Worm (Caenorhabditis elegans) whole organism, young adult: ENCODE measurements around the gene chil-10.
A peak's percentile ranks its signal among the peaks of the same experiment; 100 is the strongest.

Source experiments
- B0261.1 ChIP-seq: sonication (generic microtip); optimal IDR thresholded peaks from 2 replicates; lab custom pipeline; 2016; ENCODE audit warnings: mild to moderate bottlenecking, missing genetic modification characterization, moderate library complexity, missing compliant biosample characterization
- C17E4.6 ChIP-seq: fragments of 200-800 bp; sonication (Bioruptor generic); IDR thresholded peaks from 2 replicates; pipeline ENCODE4 v1.3.6; 2022; ENCODE audit warnings: missing genetic modification reagents, missing genetic modification characterization, missing compliant biosample characterization
- Y56A3A.18 ChIP-seq: fragments of 200-800 bp; sonication (Bioruptor generic); IDR thresholded peaks from 2 replicates; pipeline ENCODE4 v1.3.6; 2022; ENCODE audit warnings: missing genetic modification reagents, missing genetic modification characterization, missing compliant biosample characterization
- Y67H2A.10 ChIP-seq: fragments of 200-800 bp; sonication (Bioruptor generic); conservative IDR thresholded peaks from 2 replicates; pipeline ENCODE4 v1.3.6; 2022; ENCODE audit warnings: missing genetic modification reagents, missing genetic modification characterization, missing compliant biosample characterization
- Y95B8A.8 ChIP-seq: fragments of 200-800 bp; sonication (Bioruptor generic); IDR thresholded peaks from 2 replicates; pipeline ENCODE4 v1.3.6; 2022; ENCODE audit warnings: missing genetic modification reagents, missing genetic modification characterization, missing compliant biosample characterization
- aptf-2 ChIP-seq: fragments of 200-800 bp; sonication (Bioruptor generic); conservative IDR thresholded peaks from 2 replicates; pipeline ENCODE4 v1.3.6; 2022; ENCODE audit warnings: missing genetic modification reagents, missing genetic modification characterization, missing compliant biosample characterization
- atf-7 ChIP-seq: sonication (generic microtip); optimal IDR thresholded peaks from 2 replicates; lab custom pipeline; 2017; ENCODE audit warnings: mild to moderate bottlenecking, missing genetic modification characterization, missing compliant biosample characterization
- attf-3 ChIP-seq: fragments of 200-800 bp; sonication (Bioruptor generic); conservative IDR thresholded peaks from 2 replicates; pipeline ENCODE4 v1.3.6; 2022; ENCODE audit warnings: missing genetic modification reagents, missing genetic modification characterization, missing compliant biosample characterization
- bed-1 ChIP-seq: fragments of 200-800 bp; sonication (Bioruptor generic); IDR thresholded peaks from 2 replicates; pipeline ENCODE4 v1.3.6; 2022; ENCODE audit warnings: missing genetic modification reagents, missing genetic modification characterization, missing compliant biosample characterization
- cebp-1 ChIP-seq, 2 experiments: fragments of 200-800 bp in 1 of 2; sonication (Bioruptor generic) in 1 of 2; sonication (generic microtip) in 1 of 2; IDR thresholded peaks in 1 of 2; optimal IDR thresholded peaks in 1 of 2; 2 replicates each; pipeline versions ENCODE4 v1.3.6 to Lab custom; 2017 to 2022; ENCODE audit warnings: missing compliant biosample characterization in 2 of 2, missing genetic modification characterization in 2 of 2, mild to moderate bottlenecking in 1 of 2, missing genetic modification reagents in 1 of 2, moderate library complexity in 1 of 2
- cebp-2 ChIP-seq: fragments of 200-800 bp; sonication (Bioruptor generic); IDR thresholded peaks from 2 replicates; pipeline ENCODE4 v1.3.6; 2022; ENCODE audit warnings: missing genetic modification characterization, missing compliant biosample characterization
- ceh-100 ChIP-seq: fragments of 200-800 bp; sonication (Bioruptor generic); IDR thresholded peaks from 2 replicates; pipeline ENCODE4 v1.3.6; 2022; ENCODE audit warnings: missing genetic modification reagents, missing genetic modification characterization, missing compliant biosample characterization
- ceh-40 ChIP-seq: fragments of 200-800 bp; sonication (Bioruptor generic); IDR thresholded peaks from 2 replicates; pipeline ENCODE4 v1.3.6; 2022; ENCODE audit warnings: missing genetic modification characterization, missing compliant biosample characterization
- die-1 ChIP-seq: sonication (generic microtip); optimal IDR thresholded peaks from 2 replicates; lab custom pipeline; 2016; ENCODE audit warnings: missing genotype, mild to moderate bottlenecking, missing genetic modification characterization, missing compliant biosample characterization
- egrh-3 ChIP-seq: fragments of 200-800 bp; sonication (Bioruptor generic); IDR thresholded peaks from 2 replicates; pipeline ENCODE4 v1.3.6; 2022; ENCODE audit warnings: missing genetic modification reagents, missing genetic modification characterization, missing compliant biosample characterization
- ets-4 ChIP-seq: fragments of 200-800 bp; sonication (Bioruptor generic); optimal IDR thresholded peaks from 2 replicates; lab custom pipeline; 2018; ENCODE audit warnings: mild to moderate bottlenecking, missing genetic modification characterization, missing compliant biosample characterization
- fkh-3 ChIP-seq: sonication (generic microtip); optimal IDR thresholded peaks from 2 replicates; lab custom pipeline; 2016; ENCODE audit warnings: mild to moderate bottlenecking, missing genetic modification characterization, missing compliant biosample characterization
- gei-17 ChIP-seq: fragments of 200-800 bp; sonication (Bioruptor generic); optimal IDR thresholded peaks from 2 replicates; lab custom pipeline; 2018; ENCODE audit warnings: mild to moderate bottlenecking, missing genetic modification characterization, missing compliant biosample characterization
- hmg-1.2 ChIP-seq: fragments of 200-800 bp; sonication (Bioruptor generic); IDR thresholded peaks from 2 replicates; pipeline ENCODE4 v1.3.6; 2022; ENCODE audit warnings: missing genetic modification reagents, missing genetic modification characterization, missing compliant biosample characterization
- hsf-1 ChIP-seq: fragments of 200-800 bp; sonication (Bioruptor generic); IDR thresholded peaks from 2 replicates; pipeline ENCODE4 v1.3.6; 2022; ENCODE audit warnings: missing genetic modification reagents, missing genetic modification characterization, missing compliant biosample characterization
- lin-40 ChIP-seq: sonication (generic microtip); optimal IDR thresholded peaks from 2 replicates; lab custom pipeline; 2016; ENCODE audit warnings: missing genetic modification characterization, mild to moderate bottlenecking, missing compliant biosample characterization, missing genotype, missing genetic modification reagents
- nfya-1 ChIP-seq: sonication (generic microtip); optimal IDR thresholded peaks from 2 replicates; lab custom pipeline; 2017; ENCODE audit warnings: antibody characterized with exemption, missing compliant biosample characterization, missing genetic modification characterization, borderline replicate concordance; ENCODE audit not compliant: insufficient read depth
- nfyb-1 ChIP-seq: fragments of 200-800 bp; sonication (Bioruptor generic); IDR thresholded peaks from 2 replicates; pipeline ENCODE4 v1.3.6; 2022; ENCODE audit warnings: missing genetic modification reagents, missing genetic modification characterization, missing compliant biosample characterization
- nhr-80 ChIP-seq: sonication (generic microtip); optimal IDR thresholded peaks from 2 replicates; lab custom pipeline; 2016; ENCODE audit warnings: missing genetic modification characterization, missing compliant biosample characterization
- repo-1 ChIP-seq: sonication (generic microtip); optimal IDR thresholded peaks from 2 replicates; lab custom pipeline; 2017; ENCODE audit warnings: mild to moderate bottlenecking, missing genetic modification characterization, missing compliant biosample characterization
- rpc-1 ChIP-seq, 2 experiments: fragments of 150-350 bp in 1 of 2; sonication (generic microtip) in 1 of 2; optimal IDR thresholded peaks; 2 replicates each; lab custom pipeline; 2014 to 2018; ENCODE audit warnings: missing biosample characterization in 1 of 2, missing genetic modification characterization in 1 of 2, missing genetic modification reagents in 1 of 2, missing genotype in 1 of 2
- sea-2 ChIP-seq: fragments of 200-800 bp; sonication (Bioruptor generic); IDR thresholded peaks from 2 replicates; pipeline ENCODE4 v1.3.6; 2022; ENCODE audit warnings: missing genetic modification characterization, missing compliant biosample characterization
- snpc-1.3 ChIP-seq: sonication (generic microtip); optimal IDR thresholded peaks from 2 replicates; lab custom pipeline; 2017; ENCODE audit warnings: missing genetic modification characterization, mild to moderate bottlenecking, missing compliant biosample characterization, antibody characterized with exemption, moderate library complexity, missing genotype, missing genetic modification reagents; ENCODE audit not compliant: insufficient read depth
- sptf-2 ChIP-seq: fragments of 200-800 bp; sonication (Bioruptor generic); optimal IDR thresholded peaks from 2 replicates; lab custom pipeline; 2018; ENCODE audit warnings: mild to moderate bottlenecking, missing genetic modification characterization, missing compliant biosample characterization
- tlf-1 ChIP-seq: fragments of 200-800 bp; sonication (Bioruptor generic); optimal IDR thresholded peaks from 2 replicates; lab custom pipeline; 2018; ENCODE audit warnings: mild to moderate bottlenecking, missing genetic modification characterization, missing compliant biosample characterization
- unc-130 ChIP-seq: sonication (generic microtip); optimal IDR thresholded peaks from 2 replicates; lab custom pipeline; 2016; ENCODE audit warnings: missing genetic modification reagents, missing genetic modification characterization, missing compliant biosample characterization
- zfh-2 ChIP-seq: fragments of 200-800 bp; sonication (Bioruptor generic); conservative IDR thresholded peaks from 2 replicates; pipeline ENCODE4 v1.3.6; 2022; ENCODE audit warnings: missing genetic modification reagents, missing genetic modification characterization, missing compliant biosample characterization
- ztf-18 ChIP-seq: sonication (generic microtip); optimal IDR thresholded peaks from 2 replicates; lab custom pipeline; 2016; ENCODE audit warnings: missing genotype, mild to moderate bottlenecking, missing genetic modification characterization, missing compliant biosample characterization
- ztf-25 ChIP-seq: fragments of 200-800 bp; sonication (Bioruptor generic); IDR thresholded peaks from 2 replicates; pipeline ENCODE4 v1.3.6; 2022; ENCODE audit warnings: missing genetic modification reagents, missing genetic modification characterization, missing compliant biosample characterization

The chil-10 gene

ce11 chrX:949466-949865 lies 8.2 kb upstream of the chil-10 start (continued):
- TF ChIP-seq Y56A3A.18 (no peak), Y95B8A.8 (GFP tag; lab: Robert Waterston, UW) (0 out of 2 replicates have a peak, but pooled peaks have one; percentile 27), sptf-2 (GFP tag; lab: Kevin White, UChicago) (no peak), snpc-1.3 (no peak), ztf-25 (GFP tag; lab: Robert Waterston, UW) (no peak), zfh-2 (GFP tag; lab: Robert Waterston, UW) (peak; percentile 97), ceh-100 (peak; percentile 43; the same call in 1 of the 2 replicates), hmg-1.2 (GFP tag; lab: Robert Waterston, UW) (peak; percentile 61), ceh-40 (GFP tag; lab: Robert Waterston, UW) (no peak)

DNA sequence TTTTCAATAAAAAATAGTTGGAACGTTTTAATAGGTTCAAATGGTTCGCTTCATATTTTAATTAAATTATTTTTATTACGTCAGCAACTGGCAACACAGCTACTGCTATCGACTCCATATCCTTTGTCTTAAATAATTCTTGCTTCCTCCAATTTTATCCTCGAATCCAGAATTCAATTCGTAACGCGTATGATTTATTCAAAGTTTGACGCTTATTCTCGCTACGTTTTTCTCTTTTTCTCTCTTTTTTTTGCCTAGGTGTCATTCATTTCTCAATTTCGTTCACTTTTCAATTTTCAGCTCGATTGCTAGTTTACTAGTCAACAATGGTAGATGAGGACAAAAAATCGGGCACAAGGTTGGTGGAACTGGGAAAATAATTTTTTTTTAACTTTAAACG lies 7.2 kb upstream of the chil-10 start, which contains the start of gene arr-1:
TSS of gene arr-1 (plus strand) at position 301 of the 400 bp plus-strand sequence.
- TF ChIP-seq B0261.1 (tag; lab: Kevin White, UChicago) (no peak), ztf-18 (no peak), egrh-3 (GFP tag; lab: Robert Waterston, UW) (no peak), unc-130 (GFP tag; lab: Kevin White, UChicago) (no peak), nfya-1 (no peak), gei-17 (GFP tag; lab: Kevin White, UChicago) (no peak), fkh-3 (tag; lab: Kevin White, UChicago) (no peak), cebp-2 (no peak), cebp-1 (GFP tag; IDR thresholded peaks at IDR 0.05; lab: Robert Waterston, UW) (no peak), cebp-1 (tag; optimal IDR thresholded peaks at IDR 0.05; lab: Kevin White, UChicago) (no peak), rpc-1 (optimal IDR thresholded peaks at IDR 0.05; lab: Kevin White, UChicago) (no peak), rpc-1 (tag; optimal IDR thresholded peaks at IDR 0.05; lab: Kevin White, UChicago) (no peak), atf-7 (no peak), Y67H2A.10 (GFP tag; lab: Robert Waterston, UW) (no peak), repo-1 (tag; lab: Kevin White, UChicago) (no peak), Y56A3A.18 (no peak), ztf-25 (GFP tag; lab: Robert Waterston, UW) (no peak), hsf-1 (no peak), C17E4.6 (no peak), bed-1 (GFP tag; lab: Robert Waterston, UW) (no peak), ets-4 (GFP tag; lab: Kevin White, UChicago) (no peak), die-1 (tag; lab: Kevin White, UChicago) (no peak)

DNA sequence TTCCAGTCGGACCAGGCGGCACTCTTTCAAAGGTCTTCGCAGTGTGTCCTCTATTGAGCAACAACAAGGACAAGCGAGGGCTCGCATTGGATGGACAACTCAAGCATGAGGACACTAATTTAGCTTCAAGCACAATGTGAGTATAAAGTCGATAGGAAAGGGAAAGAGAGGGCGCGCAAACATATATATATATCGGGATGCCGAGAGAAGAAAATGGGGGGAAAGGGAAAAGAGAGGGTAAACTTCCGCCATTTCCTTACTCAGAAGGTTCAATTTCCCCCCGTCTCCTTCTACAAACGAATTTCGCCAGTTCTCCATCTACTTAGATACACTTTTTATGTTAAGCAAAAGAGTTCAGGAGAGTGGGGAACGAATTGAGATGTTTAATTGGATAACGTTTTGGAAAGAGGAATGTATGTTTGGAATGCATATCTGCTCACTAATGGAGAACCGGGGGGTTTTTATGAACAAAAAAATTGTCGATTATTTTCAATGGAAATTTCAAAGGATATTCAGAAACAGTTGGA lies 5.1 kb upstream of the chil-10 start:
- no peak for TF ChIP-seq aptf-2 (GFP tag; lab: Robert Waterston, UW)

DNA sequence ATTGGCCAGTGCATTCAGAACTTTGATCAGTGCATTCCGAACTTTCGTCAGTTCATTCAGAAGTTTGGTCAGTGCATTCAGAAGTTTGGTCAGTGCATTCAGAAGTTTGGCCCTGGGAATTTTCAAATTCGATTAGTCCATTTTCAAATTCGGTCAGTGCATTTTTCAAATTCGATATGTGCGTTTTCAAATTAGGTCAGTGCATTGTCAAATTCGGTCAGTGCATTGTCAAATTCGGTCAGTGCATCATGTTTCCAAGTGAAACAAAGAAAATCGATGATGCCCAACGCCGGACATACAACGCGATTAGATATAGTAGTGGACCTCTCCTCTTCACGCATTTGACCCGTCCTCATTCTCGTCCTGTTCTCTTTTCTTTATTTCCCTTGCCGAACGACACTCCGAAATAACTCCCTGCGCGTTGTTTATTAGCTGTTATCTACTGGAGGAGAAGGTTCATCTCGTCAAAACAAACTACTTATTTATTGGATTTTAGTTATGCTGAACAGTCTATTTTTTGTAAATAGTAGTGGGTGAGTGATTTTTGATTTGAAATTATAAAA lies 3.1 kb upstream of the chil-10 start, which contains the start of gene apm-3:
TSS of gene apm-3 (plus strand) at position 477 of the 563 bp plus-strand sequence.
- TF ChIP-seq nfyb-1 (0 out of 2 replicates have a peak, but pooled peaks have one; percentile 13), lin-40 (tag; lab: Kevin White, UChicago) (peak; percentile 10), aptf-2 (GFP tag; lab: Robert Waterston, UW) (no peak), sea-2 (no peak), attf-3 (GFP tag; lab: Robert Waterston, UW) (peak; percentile 87), nhr-80 (tag; lab: Kevin White, UChicago) (peak; percentile 4), tlf-1 (GFP tag; lab: Kevin White, UChicago) (no peak)
